Worm (Caenorhabditis elegans) whole organism, L2 larva: Measurements from ENCODE around the gene Y51H7C.12.

Source experiments
- blmp-1 ChIP-seq: sonication (generic microtip); optimal IDR thresholded peaks from 2 replicates; lab custom pipeline; 2017; ENCODE audit warnings: missing genetic modification characterization, mild to moderate bottlenecking, missing compliant biosample characterization, antibody characterized with exemption, moderate library complexity; ENCODE audit not compliant: insufficient read depth
- egl-27 ChIP-seq: sonication (generic microtip); optimal IDR thresholded peaks from 3 replicates; lab custom pipeline; 2017; ENCODE audit warnings: missing biosample characterization, missing genetic modification reagents, missing genetic modification characterization
- elt-3 ChIP-seq: sonication (generic microtip); optimal IDR thresholded peaks from 2 replicates; lab custom pipeline; 2017; ENCODE audit warnings: missing biosample characterization, missing genetic modification characterization
- fos-1 ChIP-seq: fragments of 150-350 bp; optimal IDR thresholded peaks from 2 replicates; lab custom pipeline; 2014; ENCODE audit warnings: missing biosample characterization, missing genetic modification characterization
- lsy-2 ChIP-seq, 2 experiments: fragments of 150-350 bp in 1 of 2; sonication (generic microtip) in 1 of 2; optimal IDR thresholded peaks; 2 replicates each; lab custom pipeline; 2014 to 2017; ENCODE audit warnings: missing biosample characterization in 2 of 2, missing genetic modification characterization in 2 of 2
- mab-5 ChIP-seq: fragments of 150-350 bp; optimal IDR thresholded peaks from 2 replicates; lab custom pipeline; 2014; ENCODE audit warnings: missing biosample characterization, missing genetic modification characterization
- mdl-1 ChIP-seq, 2 experiments: fragments of 150-350 bp in 1 of 2; sonication (generic microtip) in 1 of 2; optimal IDR thresholded peaks; 2 replicates each; lab custom pipeline; 2017; ENCODE audit warnings: missing biosample characterization in 2 of 2, missing genetic modification characterization in 2 of 2
- nhr-12 ChIP-seq: fragments of 150-350 bp; optimal IDR thresholded peaks from 2 replicates; lab custom pipeline; 2014; ENCODE audit warnings: missing biosample characterization, missing genetic modification characterization
- nhr-77 ChIP-seq: fragments of 150-350 bp; optimal IDR thresholded peaks from 2 replicates; lab custom pipeline; 2014; ENCODE audit warnings: missing biosample characterization, missing genetic modification characterization
- unc-62 ChIP-seq: fragments of 150-350 bp; optimal IDR thresholded peaks from 2 replicates; lab custom pipeline; 2014; ENCODE audit warnings: missing biosample characterization, missing genetic modification reagents, missing genetic modification characterization
- ztf-4 ChIP-seq: fragments of 150-350 bp; optimal IDR thresholded peaks from 2 replicates; lab custom pipeline; 2014; ENCODE audit warnings: missing biosample characterization, missing genetic modification characterization

DNA sequence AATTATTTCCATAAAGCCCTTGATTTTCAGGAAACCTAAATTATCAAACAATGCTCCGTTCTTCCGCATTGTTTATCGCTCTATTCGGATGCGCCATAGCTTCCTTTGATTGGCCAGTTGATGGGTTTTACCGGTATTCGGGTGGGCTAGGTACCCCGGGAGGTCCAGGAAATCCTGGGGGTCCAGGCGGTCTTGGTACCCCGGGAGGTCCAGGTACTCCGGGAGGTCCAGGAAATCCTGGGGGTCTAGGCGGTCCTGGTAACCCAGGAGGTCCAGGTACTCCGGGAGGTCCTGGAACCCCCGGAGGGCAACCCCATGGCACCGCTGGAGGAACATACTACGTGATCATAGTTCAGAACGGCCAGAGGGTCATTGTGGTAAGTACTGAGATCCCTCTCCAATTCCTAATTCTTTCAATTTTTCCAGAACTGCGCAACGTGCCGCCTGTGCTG, 24.0 kb upstream of the Y51H7C.12 start, which contains the start of gene H17B01.2:
- TF ChIP-seq egl-27 (no peak), unc-62 (GFP tag; lab: Kevin White, UChicago) (no peak), mdl-1 (tag; optimal IDR thresholded peaks at IDR 0.05; lab: Kevin White, UChicago) (no peak), mab-5 (tag; lab: Kevin White, UChicago) (no peak), fos-1 (no peak), nhr-77 (tag; lab: Kevin White, UChicago) (no peak), nhr-12 (tag; lab: Kevin White, UChicago) (no peak), lsy-2 (tag; optimal IDR thresholded peaks at IDR 0.05; lab: Kevin White, UChicago) (no peak), ztf-4 (tag; lab: Kevin White, UChicago) (no peak), blmp-1 (tag; lab: Kevin White, UChicago) (no peak), elt-3 (tag; lab: Kevin White, UChicago) (no peak)
